Fruit fly (Drosophila melanogaster) whole organism: Measurements from ENCODE around the gene Aprt.

Experiments used
- Dll ChIP-seq: fragments of >200 bp; optimal IDR thresholded peaks from 2 replicates; lab custom pipeline; 2017
- EcR ChIP-seq, 2 experiments: fragments of >200 bp; optimal IDR thresholded peaks; 2 replicates each; lab custom pipeline; 2017; ENCODE audit warnings: missing biosample characterization in 2 of 2, missing genetic modification characterization in 2 of 2, missing genetic modification reagents in 2 of 2
- pan ChIP-seq: fragments of >200 bp; optimal IDR thresholded peaks from 2 replicates; lab custom pipeline; 2017
- psq ChIP-seq: fragments of >200 bp; optimal IDR thresholded peaks from 2 replicates; lab custom pipeline; 2017
- usp ChIP-seq: fragments of >200 bp; optimal IDR thresholded peaks from 2 replicates; lab custom pipeline; 2017; ENCODE audit warnings: missing biosample characterization, missing genetic modification characterization, mixed read lengths

DNA sequence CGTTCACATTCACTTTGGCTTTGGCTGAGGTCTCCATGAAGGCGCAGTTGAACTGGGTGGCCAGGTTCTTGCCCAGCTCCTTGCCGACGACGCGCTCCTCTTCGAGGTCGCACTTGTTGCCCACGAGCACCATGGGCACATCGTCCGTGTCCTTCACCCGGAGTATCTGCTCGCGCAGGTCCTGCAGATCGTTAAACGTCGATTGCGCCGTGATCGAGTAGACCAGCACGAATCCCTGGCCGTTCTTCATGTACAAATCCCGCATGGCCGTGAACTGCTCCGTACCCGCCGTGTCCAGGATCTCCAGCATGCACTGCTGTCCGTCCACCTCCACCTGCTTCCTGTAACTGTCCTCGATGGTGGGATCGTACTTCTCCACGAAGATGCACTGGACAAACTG is 24.1 kb downstream of the Aprt start:
- TF ChIP-seq EcR (GFP tag; optimal IDR thresholded peaks at IDR 0.05; lab: Kevin White, UChicago) (no peak), psq (lab: Kevin White, UChicago) (no peak), usp (no peak), pan (lab: Kevin White, UChicago) (no peak), Dll (no peak)
